Fruit fly (Drosophila melanogaster) whole organism, embryonic: Measurements from ENCODE around the gene CG33654.
A peak's percentile ranks its signal among the peaks of the same experiment; 100 is the strongest.

ENCODE experiments used
- B-H2 ChIP-seq: fragments of 200-800 bp; sonication (Bioruptor generic); optimal IDR thresholded peaks from 2 replicates; lab custom pipeline; 2018; ENCODE audit warnings: missing biosample characterization, mild to moderate bottlenecking, missing genetic modification characterization
- CG11504 ChIP-seq: fragments of 200-800 bp; sonication (Bioruptor generic); optimal IDR thresholded peaks from 3 replicates; lab custom pipeline; 2019; ENCODE audit warnings: missing biosample characterization, mild to moderate bottlenecking, missing genetic modification characterization, moderate library complexity
- CG12299 ChIP-seq: fragments of 200-800 bp; sonication (Bioruptor generic); optimal IDR thresholded peaks from 2 replicates; lab custom pipeline; 2018; ENCODE audit warnings: missing biosample characterization, mild to moderate bottlenecking, missing genetic modification characterization
- CG14860 ChIP-seq: fragments of 200-800 bp; sonication (Bioruptor generic); IDR thresholded peaks from 3 replicates; pipeline ENCODE4 v1.3.6; 2022; ENCODE audit warnings: missing biosample characterization, missing genetic modification characterization; ENCODE audit not compliant: partially characterized antibody
- CG1529 ChIP-seq: fragments of 200-800 bp; sonication (Bioruptor generic); optimal IDR thresholded peaks from 3 replicates; lab custom pipeline; 2018; ENCODE audit warnings: missing biosample characterization, missing genetic modification characterization
- CG17568 ChIP-seq: fragments of 200-800 bp; sonication (Bioruptor generic); optimal IDR thresholded peaks from 2 replicates; lab custom pipeline; 2018; ENCODE audit warnings: missing biosample characterization, mild to moderate bottlenecking, missing genetic modification characterization, moderate library complexity
- CG18476 ChIP-seq: fragments of 200-800 bp; sonication (Bioruptor generic); optimal IDR thresholded peaks from 2 replicates; lab custom pipeline; 2016; ENCODE audit warnings: missing biosample characterization, mild to moderate bottlenecking, missing genetic modification characterization
- CG2199 ChIP-seq: fragments of 200-800 bp; sonication (Bioruptor generic); IDR thresholded peaks from 3 replicates; pipeline ENCODE4 v1.3.6; 2022; ENCODE audit warnings: missing biosample characterization, missing genetic modification characterization
- CG34224 ChIP-seq: fragments of 200-800 bp; sonication (Bioruptor generic); IDR thresholded peaks from 3 replicates; pipeline ENCODE4 v1.3.6; 2022; ENCODE audit warnings: missing biosample characterization, missing genetic modification characterization; ENCODE audit not compliant: partially characterized antibody
- CG5245 ChIP-seq: fragments of 200-800 bp; sonication (Bioruptor generic); optimal IDR thresholded peaks from 3 replicates; lab custom pipeline; 2016; ENCODE audit warnings: missing biosample characterization, missing genetic modification characterization
- CG6683 ChIP-seq: fragments of 200-800 bp; sonication (Bioruptor generic); optimal IDR thresholded peaks from 2 replicates; lab custom pipeline; 2017; ENCODE audit warnings: missing biosample characterization, mild to moderate bottlenecking, missing genetic modification characterization, missing genetic modification reagents
- CG7271 ChIP-seq: fragments of 200-800 bp; sonication (Bioruptor generic); optimal IDR thresholded peaks from 2 replicates; lab custom pipeline; 2018; ENCODE audit warnings: missing biosample characterization, mild to moderate bottlenecking, missing genetic modification characterization, moderate library complexity
- CG7839 ChIP-seq: fragments of 200-800 bp; sonication (Bioruptor generic); optimal IDR thresholded peaks from 3 replicates; lab custom pipeline; 2018; ENCODE audit warnings: missing biosample characterization, mild to moderate bottlenecking, missing genetic modification characterization, moderate library complexity
- CG8388 ChIP-seq: fragments of 200-800 bp; sonication (Bioruptor generic); optimal IDR thresholded peaks from 2 replicates; lab custom pipeline; 2019; ENCODE audit warnings: missing biosample characterization, mild to moderate bottlenecking, missing genetic modification characterization, moderate library complexity
- Chrac-16 ChIP-seq: fragments of 200-800 bp; sonication (Bioruptor generic); optimal IDR thresholded peaks from 3 replicates; lab custom pipeline; 2016; ENCODE audit warnings: missing biosample characterization, missing genetic modification characterization
- CrebB ChIP-seq: fragments of 200-800 bp; sonication (Bioruptor generic); optimal IDR thresholded peaks from 3 replicates; lab custom pipeline; 2018; ENCODE audit warnings: missing biosample characterization, mild to moderate bottlenecking, missing genetic modification characterization
- Dip3 ChIP-seq: fragments of 200-800 bp; sonication (Bioruptor generic); optimal IDR thresholded peaks from 3 replicates; lab custom pipeline; 2016; ENCODE audit warnings: missing biosample characterization, missing genetic modification characterization
- Fer3 ChIP-seq: fragments of 200-800 bp; sonication (Bioruptor generic); optimal IDR thresholded peaks from 2 replicates; lab custom pipeline; 2018; ENCODE audit warnings: missing biosample characterization, mild to moderate bottlenecking, missing genetic modification characterization, moderate library complexity
- Hmr ChIP-seq: fragments of 200-800 bp; sonication (Bioruptor generic); optimal IDR thresholded peaks from 3 replicates; lab custom pipeline; 2017; ENCODE audit warnings: mild to moderate bottlenecking, missing biosample characterization, missing genetic modification reagents, missing genetic modification characterization
- Hr78 ChIP-seq, 2 experiments: fragments of 200-800 bp in 1 of 2; fragments of >200 bp in 1 of 2; sonication (Bioruptor generic) in 1 of 2; optimal IDR thresholded peaks; 2 replicates each; lab custom pipeline; 2017 to 2019; ENCODE audit warnings: missing biosample characterization in 2 of 2, missing genetic modification characterization in 2 of 2, mild to moderate bottlenecking in 1 of 2, moderate library complexity in 1 of 2
- Lim3 ChIP-seq: fragments of 200-800 bp; sonication (Bioruptor generic); IDR thresholded peaks from 2 replicates; pipeline ENCODE4 v1.3.6; 2022; ENCODE audit warnings: missing biosample characterization, missing genetic modification characterization
- Mad ChIP-seq: fragments of 200-800 bp; sonication (Bioruptor generic); optimal IDR thresholded peaks from 2 replicates; lab custom pipeline; 2016; ENCODE audit warnings: missing biosample characterization, missing genetic modification characterization
- Max ChIP-seq: fragments of 200-800 bp; sonication (Bioruptor generic); optimal IDR thresholded peaks from 2 replicates; lab custom pipeline; 2016; ENCODE audit warnings: missing biosample characterization, mild to moderate bottlenecking, missing genetic modification characterization
- Med ChIP-seq: fragments of 200-800 bp; sonication (Bioruptor generic); peaks from one replicate; lab custom pipeline; 2016; ENCODE audit warnings: missing biosample characterization, missing genetic modification characterization, mild to moderate bottlenecking, inconsistent platforms, moderate library complexity
- Meics ChIP-seq: fragments of 200-800 bp; sonication (Bioruptor generic); optimal IDR thresholded peaks from 2 replicates; lab custom pipeline; 2017; ENCODE audit warnings: missing biosample characterization, mild to moderate bottlenecking, missing genetic modification characterization
- Myb ChIP-seq: fragments of 200-800 bp; sonication (Bioruptor generic); optimal IDR thresholded peaks from 2 replicates; lab custom pipeline; 2016; ENCODE audit warnings: missing biosample characterization, missing genetic modification characterization
- NfI ChIP-seq: fragments of 200-800 bp; sonication (Bioruptor generic); optimal IDR thresholded peaks from 3 replicates; lab custom pipeline; 2018; ENCODE audit warnings: missing biosample characterization, mild to moderate bottlenecking, missing genetic modification characterization, moderate library complexity
- Optix ChIP-seq: fragments of 200-800 bp; sonication (Bioruptor generic); IDR thresholded peaks from 3 replicates; pipeline ENCODE4 v1.3.6; 2022; ENCODE audit warnings: missing biosample characterization, missing genetic modification characterization
- Ravus ChIP-seq: fragments of 200-800 bp; sonication (Bioruptor generic); IDR thresholded peaks from 2 replicates; pipeline ENCODE4 v1.3.6; 2022; ENCODE audit warnings: missing biosample characterization, missing genetic modification characterization
- Vsx1 ChIP-seq: fragments of 200-800 bp; sonication (Bioruptor generic); optimal IDR thresholded peaks from 2 replicates; lab custom pipeline; 2017; ENCODE audit warnings: missing biosample characterization, mild to moderate bottlenecking, missing genetic modification characterization, missing genetic modification reagents
- Xbp1 ChIP-seq: fragments of 200-800 bp; sonication (Bioruptor generic); optimal IDR thresholded peaks from 3 replicates; lab custom pipeline; 2016; ENCODE audit warnings: missing biosample characterization, mild to moderate bottlenecking, missing genetic modification characterization
- ara ChIP-seq: fragments of 200-800 bp; sonication (Bioruptor generic); IDR thresholded peaks from 2 replicates; pipeline ENCODE4 v1.3.6; 2022; ENCODE audit warnings: missing biosample characterization, missing genetic modification characterization
- bbx ChIP-seq: fragments of 200-800 bp; sonication (Bioruptor generic); IDR thresholded peaks from 2 replicates; pipeline ENCODE4 v1.3.6; 2022; ENCODE audit warnings: missing biosample characterization, missing genetic modification characterization; ENCODE audit not compliant: partially characterized antibody
- br ChIP-seq: fragments of >200 bp; optimal IDR thresholded peaks from 2 replicates; lab custom pipeline; 2017
- btn ChIP-seq: fragments of 200-800 bp; sonication (Bioruptor generic); optimal IDR thresholded peaks from 2 replicates; lab custom pipeline; 2016; ENCODE audit warnings: missing biosample characterization, missing genetic modification characterization
- disco-r ChIP-seq: fragments of 200-800 bp; sonication (Bioruptor generic); optimal IDR thresholded peaks from 2 replicates; lab custom pipeline; 2016; ENCODE audit warnings: missing biosample characterization, missing genetic modification characterization
- dm ChIP-seq: fragments of 200-800 bp; sonication (Bioruptor generic); optimal IDR thresholded peaks from 3 replicates; lab custom pipeline; 2016; ENCODE audit warnings: missing biosample characterization, missing genetic modification characterization
- dysf ChIP-seq: fragments of 200-800 bp; sonication (Bioruptor generic); IDR thresholded peaks from 3 replicates; pipeline ENCODE4 v1.3.6; 2022; ENCODE audit warnings: missing biosample characterization, missing genetic modification characterization
- en ChIP-seq: fragments of 200-800 bp; sonication (Bioruptor generic); optimal IDR thresholded peaks from 2 replicates; lab custom pipeline; 2016; ENCODE audit warnings: missing biosample characterization, missing genetic modification characterization
- fd64A ChIP-seq: fragments of 200-800 bp; sonication (Bioruptor generic); optimal IDR thresholded peaks from 3 replicates; lab custom pipeline; 2018; ENCODE audit warnings: missing biosample characterization, mild to moderate bottlenecking, missing genetic modification characterization
- jigr1 ChIP-seq: fragments of 200-800 bp; sonication (Bioruptor generic); IDR thresholded peaks from 3 replicates; pipeline ENCODE4 v1.3.6; 2022; ENCODE audit warnings: missing biosample characterization, missing genetic modification characterization
- knrl ChIP-seq: fragments of 200-800 bp; sonication (Bioruptor generic); IDR thresholded peaks from 3 replicates; pipeline ENCODE4 v1.3.6; 2022; ENCODE audit warnings: missing biosample characterization, missing genetic modification characterization; ENCODE audit not compliant: partially characterized antibody
- lola ChIP-seq, 3 experiments: fragments of >200 bp in 2 of 3; fragments of 200-800 bp in 1 of 3; sonication (Bioruptor generic) in 1 of 3; optimal IDR thresholded peaks; 2 replicates each; lab custom pipeline; 2017 to 2019; ENCODE audit warnings: missing biosample characterization in 3 of 3, missing genetic modification characterization in 3 of 3, mild to moderate bottlenecking in 1 of 3, moderate library complexity in 1 of 3
- oc ChIP-seq: fragments of 200-800 bp; sonication (Bioruptor generic); optimal IDR thresholded peaks from 2 replicates; lab custom pipeline; 2018; ENCODE audit warnings: missing biosample characterization, mild to moderate bottlenecking, missing genetic modification characterization, moderate library complexity
- pho ChIP-seq: fragments of 200-800 bp; sonication (Bioruptor generic); optimal IDR thresholded peaks from 2 replicates; lab custom pipeline; 2016; ENCODE audit warnings: missing biosample characterization, missing genetic modification characterization
- slbo ChIP-seq: fragments of 200-800 bp; sonication (Bioruptor generic); IDR thresholded peaks from 2 replicates; pipeline ENCODE4 v1.3.6; 2022; ENCODE audit warnings: missing biosample characterization, missing genetic modification characterization
- toy ChIP-seq: fragments of 200-800 bp; sonication (Bioruptor generic); IDR thresholded peaks from 2 replicates; pipeline ENCODE4 v1.3.6; 2022; ENCODE audit warnings: missing biosample characterization, missing genetic modification characterization
- vfl ChIP-seq: fragments of 200-800 bp; sonication (Bioruptor generic); optimal IDR thresholded peaks from 2 replicates; lab custom pipeline; 2016; ENCODE audit warnings: missing biosample characterization, missing genetic modification characterization
- wor ChIP-seq: fragments of 200-800 bp; sonication (Bioruptor generic); IDR thresholded peaks from 2 replicates; pipeline ENCODE4 v1.3.6; 2022; ENCODE audit warnings: missing biosample characterization, missing genetic modification characterization
- z ChIP-seq: fragments of 200-800 bp; sonication (Bioruptor generic); IDR thresholded peaks from 3 replicates; pipeline ENCODE4 v1.3.6; 2022; ENCODE audit warnings: missing biosample characterization, missing genetic modification characterization
- zf30C ChIP-seq: fragments of 200-800 bp; sonication (Bioruptor generic); optimal IDR thresholded peaks from 3 replicates; lab custom pipeline; 2018; ENCODE audit warnings: missing biosample characterization, mild to moderate bottlenecking, missing genetic modification characterization

The CG33654 gene

DNA sequence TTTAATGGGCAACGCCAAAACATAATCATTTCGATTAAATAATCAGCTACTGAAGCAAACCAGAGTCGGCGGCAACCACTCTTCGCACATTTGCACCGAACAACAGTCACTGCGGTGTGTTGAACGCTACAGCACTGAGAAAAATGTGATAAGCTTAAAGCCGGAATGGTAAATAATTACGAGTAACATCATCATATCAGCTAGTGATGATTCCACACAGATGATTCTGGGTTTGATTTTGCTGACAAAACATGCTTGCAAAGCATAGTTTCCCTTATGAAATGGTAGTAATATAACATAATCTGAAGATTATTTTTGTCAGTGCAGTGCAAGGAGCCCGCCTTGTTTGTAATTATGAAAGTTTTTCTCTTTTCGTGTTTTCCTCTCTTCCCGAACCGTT is 15.1 kb upstream of the CG33654 start (continued):
- no peak for TF ChIP-seq bbx (GFP tag; lab: Robert Waterston, UW)
- TF ChIP-seq Hr78 (GFP tag; optimal IDR thresholded peaks at IDR 0.05; lab: Kevin White, UChicago), result no peak
- peak; percentile 55; the same call in 1 of the 3 replicates for TF ChIP-seq dysf
- TF ChIP-seq CG12299 (tag; lab: Kevin White, UChicago), result no peak
- peak; percentile 21 for TF ChIP-seq CG7839 (tag; lab: Kevin White, UChicago)
- no peak for TF ChIP-seq CG17568 (GFP tag; lab: Kevin White, UChicago)
- no peak for TF ChIP-seq CrebB (tag; lab: Kevin White, UChicago)
- TF ChIP-seq CG34224, result no peak
- TF ChIP-seq Max (GFP tag; lab: Kevin White, UChicago), result no peak
- TF ChIP-seq oc (tag; lab: Kevin White, UChicago), result peak; percentile 44
- TF ChIP-seq CG1529 (GFP tag; lab: Kevin White, UChicago), result peak; percentile 52
- peak; percentile 30 for TF ChIP-seq NfI (GFP tag; lab: Kevin White, UChicago)
- peak; percentile 64 for TF ChIP-seq Xbp1 (GFP tag; lab: Kevin White, UChicago)
- TF ChIP-seq pho (GFP tag; lab: Kevin White, UChicago), result no peak
- TF ChIP-seq Myb (GFP tag; lab: Kevin White, UChicago), result no peak
- TF ChIP-seq wor (GFP tag; lab: Robert Waterston, UW), result 0 out of 2 replicates have a peak, but pooled peaks have one; percentile 23
- peak; percentile 58 for TF ChIP-seq Med (GFP tag; lab: Kevin White, UChicago)
- TF ChIP-seq Hmr (GFP tag; lab: Kevin White, UChicago), result no peak
- peak; percentile 47; the same call in 1 of the 3 replicates for TF ChIP-seq Optix (GFP tag; lab: Robert Waterston, UW)
- TF ChIP-seq Dip3 (GFP tag; lab: Kevin White, UChicago), result no peak
- TF ChIP-seq CG18476 (GFP tag; lab: Kevin White, UChicago), result no peak
- TF ChIP-seq ara (GFP tag; lab: Robert Waterston, UW), result peak; percentile 59; the same call in 1 of the 2 replicates
- TF ChIP-seq CG11504 (tag; lab: Kevin White, UChicago), result peak; percentile 74
- no peak for TF ChIP-seq CG14860
- no peak for TF ChIP-seq knrl (GFP tag; lab: Robert Waterston, UW)
- TF ChIP-seq Lim3 (GFP tag; lab: Robert Waterston, UW), result no peak
- TF ChIP-seq zf30C, result peak; percentile 41
- TF ChIP-seq CG7271 (tag; lab: Kevin White, UChicago), result no peak
- no peak for TF ChIP-seq disco-r
- no peak for TF ChIP-seq Fer3
- TF ChIP-seq Chrac-16 (GFP tag; lab: Kevin White, UChicago), result peak; percentile 55
- TF ChIP-seq vfl (GFP tag; lab: Kevin White, UChicago), result no peak
- no peak for TF ChIP-seq Meics (GFP tag; lab: Kevin White, UChicago)
- peak; percentile 59 for TF ChIP-seq CG5245 (GFP tag; lab: Kevin White, UChicago)
- TF ChIP-seq dm (GFP tag; lab: Kevin White, UChicago), result no peak
- TF ChIP-seq B-H2, result no peak
- TF ChIP-seq fd64A (GFP tag; lab: Kevin White, UChicago), result peak; percentile 58
- peak; percentile 66 for TF ChIP-seq CG8388
- no peak for TF ChIP-seq CG6683
- no peak for TF ChIP-seq en
- no peak for TF ChIP-seq toy (GFP tag; lab: Robert Waterston, UW)
- no peak for TF ChIP-seq br (lab: Kevin White, UChicago)
- TF ChIP-seq Ravus (GFP tag; lab: Robert Waterston, UW), result no peak
- no peak for TF ChIP-seq z
- no peak for TF ChIP-seq Vsx1 (GFP tag; lab: Kevin White, UChicago)
- no peak for TF ChIP-seq CG2199 (GFP tag; lab: Robert Waterston, UW)
- peak; percentile 18 for TF ChIP-seq Mad
- TF ChIP-seq lola (GFP tag; optimal IDR thresholded peaks at IDR 0.05; lab: Kevin White, UChicago), result peak in 1 of 3 experiments; percentile 73
- no peak for TF ChIP-seq btn (GFP tag; lab: Kevin White, UChicago)
- no peak for TF ChIP-seq jigr1 (GFP tag; lab: Robert Waterston, UW)
- TF ChIP-seq slbo (GFP tag; lab: Robert Waterston, UW), result peak; percentile 8; the same call in 1 of the 2 replicates
